Fruit fly (Drosophila melanogaster) whole organism, wandering third instar larva: Measurements from ENCODE around the gene CG31300.

Source experiments
- Abd-B ChIP-seq: fragments of >200 bp; optimal IDR thresholded peaks from 2 replicates; lab custom pipeline; 2017; ENCODE audit warnings: missing biosample characterization, missing genetic modification characterization
- CrebA ChIP-seq: fragments of 200-800 bp; sonication (Bioruptor generic); optimal IDR thresholded peaks from 2 replicates; lab custom pipeline; 2016; ENCODE audit warnings: missing biosample characterization, mild to moderate bottlenecking, missing genetic modification characterization, borderline replicate concordance
- Dfd ChIP-seq: fragments of >200 bp; optimal IDR thresholded peaks from 2 replicates; lab custom pipeline; 2017; ENCODE audit warnings: missing biosample characterization, missing genetic modification characterization
- GATAd ChIP-seq: sonication (Bioruptor generic); optimal IDR thresholded peaks from 2 replicates; lab custom pipeline; 2016; ENCODE audit warnings: missing biosample characterization, missing genetic modification characterization
- HLH106 ChIP-seq: fragments of 200-800 bp; optimal IDR thresholded peaks from 3 replicates; lab custom pipeline; 2019; ENCODE audit warnings: missing biosample characterization, mild to moderate bottlenecking, missing genetic modification characterization, moderate library complexity
- Hr78 ChIP-seq: fragments of >200 bp; optimal IDR thresholded peaks from 2 replicates; lab custom pipeline; 2017; ENCODE audit warnings: missing biosample characterization, missing genetic modification characterization
- OdsH ChIP-seq: fragments of 200-800 bp; sonication (Bioruptor generic); optimal IDR thresholded peaks from 2 replicates; lab custom pipeline; 2016; ENCODE audit warnings: missing biosample characterization, mild to moderate bottlenecking, missing genetic modification characterization
- br ChIP-seq: fragments of 200-800 bp; sonication (Bioruptor generic); optimal IDR thresholded peaks from 2 replicates; lab custom pipeline; 2016; ENCODE audit warnings: missing biosample characterization, missing genetic modification characterization
- h ChIP-seq: fragments of 200-800 bp; sonication (Bioruptor generic); optimal IDR thresholded peaks from 3 replicates; lab custom pipeline; 2016; ENCODE audit warnings: missing biosample characterization, mild to moderate bottlenecking, missing genetic modification characterization
- psq ChIP-seq: fragments of 200-800 bp; sonication (Bioruptor generic); optimal IDR thresholded peaks from 3 replicates; lab custom pipeline; 2017; ENCODE audit warnings: missing biosample characterization, mild to moderate bottlenecking, missing genetic modification characterization, moderate library complexity
- sv ChIP-seq: fragments of 200-800 bp; sonication (Bioruptor generic); optimal IDR thresholded peaks from 3 replicates; lab custom pipeline; 2016; ENCODE audit warnings: missing biosample characterization, missing genetic modification characterization
- usp ChIP-seq: fragments of >200 bp; optimal IDR thresholded peaks from 2 replicates; lab custom pipeline; 2017; ENCODE audit warnings: missing biosample characterization, missing genetic modification characterization
- woc ChIP-seq: sonication (Bioruptor generic); optimal IDR thresholded peaks from 2 replicates; lab custom pipeline; 2016; ENCODE audit warnings: missing biosample characterization, mild to moderate bottlenecking, missing genetic modification characterization

DNA sequence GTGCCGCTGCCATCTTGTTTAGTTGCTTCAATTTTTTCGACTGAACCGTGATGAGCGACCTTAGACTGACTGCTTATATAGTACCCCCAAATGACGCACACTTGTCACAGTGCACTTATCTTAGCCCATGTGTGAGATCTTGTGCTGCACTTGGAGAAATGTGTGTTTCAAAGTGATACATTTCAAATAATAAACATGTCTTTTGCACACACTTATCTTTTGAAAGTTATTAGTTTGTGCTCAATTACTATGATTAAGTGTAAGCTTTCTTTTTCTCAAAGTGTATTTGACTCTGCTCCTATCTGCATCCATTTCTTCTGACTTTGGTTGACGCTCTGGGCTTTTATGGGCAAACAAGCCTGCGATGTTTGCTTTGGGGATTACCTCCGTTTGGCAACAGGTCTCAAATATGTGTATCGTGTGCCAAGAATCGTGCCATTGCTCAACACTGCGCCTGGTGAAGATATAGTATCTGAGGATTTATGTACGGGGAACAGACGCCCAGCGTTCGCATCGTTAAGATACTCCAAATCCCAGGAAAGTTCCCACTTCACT is 3.5 kb upstream of the CG31300 start, which contains the start of gene CG10514:
- no peak for TF ChIP-seq usp (GFP tag; lab: Kevin White, UChicago)
- TF ChIP-seq sv (GFP tag; lab: Kevin White, UChicago) = no peak
- TF ChIP-seq Abd-B (GFP tag; lab: Kevin White, UChicago) = no peak
- TF ChIP-seq Hr78 (GFP tag; lab: Kevin White, UChicago) = no peak
- TF ChIP-seq HLH106 = no peak
- TF ChIP-seq GATAd = no peak
- TF ChIP-seq br = peak; percentile 36
- no peak for TF ChIP-seq Dfd (GFP tag; lab: Kevin White, UChicago)
- no peak for TF ChIP-seq woc
- peak; percentile 18 for TF ChIP-seq psq (GFP tag; lab: Kevin White, UChicago)
- TF ChIP-seq OdsH (GFP tag; lab: Kevin White, UChicago) = peak; percentile 43
- TF ChIP-seq CrebA (GFP tag; lab: Kevin White, UChicago) = no peak
- TF ChIP-seq h = no peak
